Worm (Caenorhabditis elegans): ENCODE results near the gene dos-1.
A peak's percentile ranks its signal among the peaks of the same experiment; 100 is the strongest.

dos-1 gene

ce11 chrIII:9118314-9118850, 14.6 kb downstream of the dos-1 start, which contains the start of gene grl-11:
Gene grl-11, minus strand, starts transcription at chrIII:9118364.
- no peak for TF ChIP-seq nhr-237 (tag; optimal IDR thresholded peaks at IDR 0.05)
- TF ChIP-seq nfya-1 (tag; optimal IDR thresholded peaks at IDR 0.05; ENCODE audit: insufficient read depth), result no peak
- TF ChIP-seq nhr-43 (tag; optimal IDR thresholded peaks at IDR 0.05; ENCODE audit: poor library complexity, severe bottlenecking), result no peak
- no peak for TF ChIP-seq ceh-82 (tag; optimal IDR thresholded peaks at IDR 0.05)
- TF ChIP-seq elt-3 (tag; optimal IDR thresholded peaks at IDR 0.05), result no peak
- no peak for TF ChIP-seq sea-2 (GFP tag; optimal IDR thresholded peaks at IDR 0.05)
- TF ChIP-seq lin-15B (tag; optimal IDR thresholded peaks at IDR 0.05), result no peak
- TF ChIP-seq unc-62 (GFP tag; optimal IDR thresholded peaks at IDR 0.05), result no peak

- TF ChIP-seq egl-5 (tag; optimal IDR thresholded peaks at IDR 0.05) (no peak), ceh-28 (tag; optimal IDR thresholded peaks at IDR 0.05) (no peak), snpc-4 (tag; optimal IDR thresholded peaks at IDR 0.05) (no peak), nhr-43 (tag; optimal IDR thresholded peaks at IDR 0.05; ENCODE audit: poor library complexity, severe bottlenecking) (no peak), fos-1 (tag; optimal IDR thresholded peaks at IDR 0.05) (no peak), zag-1 (tag; optimal IDR thresholded peaks at IDR 0.05) (no peak), unc-39 (tag; optimal IDR thresholded peaks at IDR 0.05) (no peak), unc-62 (GFP tag; optimal IDR thresholded peaks at IDR 0.05) (no peak), eor-1 (tag; optimal IDR thresholded peaks at IDR 0.05) (no peak), nhr-67 (tag; optimal IDR thresholded peaks at IDR 0.05) (no peak), hmg-11 (tag; optimal IDR thresholded peaks at IDR 0.05) (no peak), fkh-10 (GFP tag; optimal IDR thresholded peaks at IDR 0.05) (no peak), daf-12 (tag; optimal IDR thresholded peaks at IDR 0.05) (no peak), nfya-1 (tag; optimal IDR thresholded peaks at IDR 0.05; ENCODE audit: insufficient read depth) (no peak)
Observed at ce11 chrIII:9118921-9119606, 15.3 kb downstream of the dos-1 start, which contains the start of gene ced-11. Gene ced-11, plus strand, starts transcription at chrIII:9119556.

- TF ChIP-seq egl-5 (tag; optimal IDR thresholded peaks at IDR 0.05) (no peak), nhr-25 (tag; optimal IDR thresholded peaks at IDR 0.05) (peak; percentile 46), elt-2 (tag; optimal IDR thresholded peaks at IDR 0.05) (peak; percentile 27), eor-1 (tag; optimal IDR thresholded peaks at IDR 0.05) (no peak), hmg-11 (tag; optimal IDR thresholded peaks at IDR 0.05) (peak; percentile 11), mdl-1 (tag; optimal IDR thresholded peaks at IDR 0.05) (no peak), aly-2 (tag; optimal IDR thresholded peaks at IDR 0.05) (no peak), egl-27 (tag; optimal IDR thresholded peaks at IDR 0.05) (no peak), lin-15B (tag; optimal IDR thresholded peaks at IDR 0.05) (no peak), nhr-23 (tag; optimal IDR thresholded peaks at IDR 0.05) (peak; percentile 82), nhr-43 (tag; optimal IDR thresholded peaks at IDR 0.05; ENCODE audit: poor library complexity, severe bottlenecking) (peak; percentile 40), nhr-12 (tag; optimal IDR thresholded peaks at IDR 0.05) (no peak), nhr-11 (tag; optimal IDR thresholded peaks at IDR 0.05) (no peak), R02D3.7 (tag; optimal IDR thresholded peaks at IDR 0.05) (no peak), ceh-28 (tag; optimal IDR thresholded peaks at IDR 0.05) (no peak), nfya-1 (tag; optimal IDR thresholded peaks at IDR 0.05; ENCODE audit: insufficient read depth) (peak; percentile 37)
Observed at ce11 chrIII:9125789-9126304, 22.1 kb downstream of the dos-1 start, which contains the start of gene sec-16A.1. Gene sec-16A.1, plus strand, starts transcription at chrIII:9125839.

- TF ChIP-seq nhr-67 (tag; optimal IDR thresholded peaks at IDR 0.05), result no peak
- TF ChIP-seq ztf-11 (tag; optimal IDR thresholded peaks at IDR 0.05), result no peak
- TF ChIP-seq aly-2 (tag; optimal IDR thresholded peaks at IDR 0.05), result no peak
- TF ChIP-seq eor-1 (tag; optimal IDR thresholded peaks at IDR 0.05), result no peak
- TF ChIP-seq zag-1 (tag; optimal IDR thresholded peaks at IDR 0.05), result no peak
- no peak for TF ChIP-seq ceh-16 (tag; optimal IDR thresholded peaks at IDR 0.05)
- no peak for TF ChIP-seq ceh-9 (tag; optimal IDR thresholded peaks at IDR 0.05)
- TF ChIP-seq fkh-10 (GFP tag; optimal IDR thresholded peaks at IDR 0.05), result no peak
- TF ChIP-seq nhr-237 (tag; optimal IDR thresholded peaks at IDR 0.05), result no peak
- TF ChIP-seq elt-3 (tag; optimal IDR thresholded peaks at IDR 0.05), result no peak
- TF ChIP-seq R02D3.7 (tag; optimal IDR thresholded peaks at IDR 0.05), result no peak
- no peak for TF ChIP-seq pha-4 (tag; optimal IDR thresholded peaks at IDR 0.05)
- TF ChIP-seq egl-27 (tag; optimal IDR thresholded peaks at IDR 0.05), result no peak
- TF ChIP-seq nfya-1 (tag; optimal IDR thresholded peaks at IDR 0.05; ENCODE audit: insufficient read depth), result no peak
Observed at ce11 chrIII:9130588-9130987, 26.8 kb downstream of the dos-1 start, which contains the start of gene ZK512.10. Gene ZK512.10, plus strand, starts transcription at chrIII:9130888.

Data from whole organism, L3 larva.